Worm (Caenorhabditis elegans): ENCODE results near the gene F35B12.9.
A peak's percentile ranks its signal among the peaks of the same experiment; 100 is the strongest.

Gene F35B12.9

DNA sequence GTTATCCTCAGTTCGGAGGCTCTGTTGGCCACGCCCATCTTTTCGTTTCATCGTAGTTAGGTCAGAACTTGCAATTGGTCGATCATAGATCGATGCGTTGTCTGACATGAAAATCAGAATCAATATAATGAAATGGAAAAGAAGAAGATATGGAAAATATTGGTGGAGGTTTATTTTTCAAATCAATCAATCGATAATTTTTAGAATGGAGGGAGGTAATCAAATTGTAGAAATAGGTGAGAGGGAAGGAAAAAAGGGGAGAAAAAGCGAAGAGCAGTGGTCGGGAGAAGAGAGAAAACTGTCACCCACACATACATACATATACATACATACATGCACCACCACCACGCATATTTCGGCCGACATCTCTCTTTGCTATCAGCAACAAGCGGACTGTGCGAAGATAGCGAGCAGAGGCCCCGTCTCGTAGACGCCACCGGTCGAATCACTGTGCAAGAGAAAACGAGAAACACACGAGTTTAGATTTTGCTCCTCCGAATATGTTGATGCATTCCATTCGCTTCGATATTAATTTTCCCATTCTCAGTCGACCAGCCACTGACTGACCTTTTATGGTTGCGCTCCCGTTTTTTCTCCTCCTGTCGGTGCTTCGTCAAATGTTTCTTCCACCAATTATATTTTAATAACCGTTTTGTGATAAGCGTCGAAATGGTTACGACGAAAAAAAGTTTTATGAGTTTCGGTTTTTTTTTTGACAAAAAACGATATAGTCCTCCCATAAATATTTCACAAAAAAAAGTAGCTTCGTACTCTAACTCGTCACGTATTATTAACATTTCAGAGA lies 28.5 kb downstream of the F35B12.9 start, which contains the start of gene F35B12.10:
TSS of gene F35B12.10 (minus strand) at position 51 of the 805 bp plus-strand sequence.
- no peak for TF ChIP-seq aly-1 (tag; optimal IDR thresholded peaks at IDR 0.05)
- TF ChIP-seq ets-7 (tag; optimal IDR thresholded peaks at IDR 0.05) = no peak
- TF ChIP-seq tbx-11 (GFP tag; IDR thresholded peaks at IDR 0.05) = no peak
- TF ChIP-seq scrt-1 (GFP tag; IDR thresholded peaks at IDR 0.05) = no peak
- no peak for TF ChIP-seq F13C5.2 (tag; optimal IDR thresholded peaks at IDR 0.05)
- TF ChIP-seq B0310.2 (tag; optimal IDR thresholded peaks at IDR 0.05) = no peak
- no peak for TF ChIP-seq sea-1 (GFP tag; conservative IDR thresholded peaks at IDR 0.05)
- no peak for TF ChIP-seq ceh-13 (GFP tag; optimal IDR thresholded peaks at IDR 0.05)
- no peak for TF ChIP-seq hnd-1 (tag; optimal IDR thresholded peaks at IDR 0.05)
- no peak for TF ChIP-seq pes-1 (GFP tag; IDR thresholded peaks at IDR 0.05)
- TF ChIP-seq hmg-4 (GFP tag; optimal IDR thresholded peaks at IDR 0.05) = no peak
- no peak for TF ChIP-seq tra-4 (tag; optimal IDR thresholded peaks at IDR 0.05)
- no peak for TF ChIP-seq hmbx-1 (tag; optimal IDR thresholded peaks at IDR 0.05)
- no peak for TF ChIP-seq ama-1 (optimal IDR thresholded peaks at IDR 0.05)
- TF ChIP-seq ceh-36 (tag; optimal IDR thresholded peaks at IDR 0.05) = no peak

DNA sequence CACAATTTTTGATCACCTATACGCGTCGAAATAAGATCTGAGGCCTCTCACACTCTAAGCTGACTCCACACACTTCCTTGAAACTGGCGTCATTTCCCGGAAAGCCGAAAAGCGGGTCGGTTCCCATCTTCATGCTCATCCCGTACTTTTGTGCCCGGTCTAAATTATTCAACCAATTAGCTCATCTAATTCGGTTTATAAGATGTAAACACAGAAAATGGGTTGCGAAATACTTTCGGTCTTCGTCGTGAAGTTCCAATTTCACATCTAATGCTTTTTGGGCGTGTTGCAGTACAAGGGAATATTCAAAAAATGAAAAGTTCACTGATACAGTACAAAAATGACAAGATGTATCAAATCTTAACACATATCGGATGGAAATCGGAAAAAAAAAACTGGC lies 30.2 kb downstream of the F35B12.9 start:
- TF ChIP-seq hnd-1 (tag; optimal IDR thresholded peaks at IDR 0.05) = no peak
- TF ChIP-seq F13C5.2 (tag; optimal IDR thresholded peaks at IDR 0.05) = no peak
- TF ChIP-seq tbx-37 (GFP tag; conservative IDR thresholded peaks at IDR 0.05) = no peak
- TF ChIP-seq sea-1 (GFP tag; conservative IDR thresholded peaks at IDR 0.05) = no peak
- no peak for TF ChIP-seq scrt-1 (GFP tag; IDR thresholded peaks at IDR 0.05)
- no peak for TF ChIP-seq tra-4 (tag; optimal IDR thresholded peaks at IDR 0.05)
- TF ChIP-seq ceh-36 (tag; optimal IDR thresholded peaks at IDR 0.05) = no peak
- TF ChIP-seq flt-1 (GFP tag; IDR thresholded peaks at IDR 0.05) = no peak
- TF ChIP-seq pes-1 (GFP tag; IDR thresholded peaks at IDR 0.05) = no peak
- no peak for TF ChIP-seq ceh-13 (GFP tag; optimal IDR thresholded peaks at IDR 0.05)
- TF ChIP-seq ama-1 (optimal IDR thresholded peaks at IDR 0.05) = no peak
- no peak for TF ChIP-seq hmbx-1 (tag; optimal IDR thresholded peaks at IDR 0.05)
- no peak for TF ChIP-seq ets-7 (tag; optimal IDR thresholded peaks at IDR 0.05)
- TF ChIP-seq hmg-4 (GFP tag; optimal IDR thresholded peaks at IDR 0.05) = no peak
- TF ChIP-seq B0310.2 (tag; optimal IDR thresholded peaks at IDR 0.05) = no peak

DNA sequence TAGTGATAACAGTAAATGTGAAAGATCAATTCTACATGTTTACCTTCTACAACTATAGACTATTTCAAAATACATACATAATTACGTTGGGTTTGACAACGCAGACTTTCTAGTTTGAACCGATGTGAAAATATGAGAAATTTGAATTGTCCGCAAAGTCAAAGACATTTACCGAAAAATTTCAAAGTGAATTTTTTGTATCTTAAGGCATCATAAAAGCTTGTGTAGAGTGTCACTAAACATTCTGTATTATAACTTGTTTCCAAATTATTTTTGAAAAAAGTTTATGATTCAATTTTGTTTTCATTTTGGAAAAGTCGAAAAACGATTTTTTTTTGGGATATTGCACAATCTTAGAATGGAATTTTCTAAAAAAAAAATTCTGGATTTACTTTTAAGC lies 34.6 kb downstream of the F35B12.9 start:
- TF ChIP-seq ceh-36 (tag; optimal IDR thresholded peaks at IDR 0.05) = no peak

DNA sequence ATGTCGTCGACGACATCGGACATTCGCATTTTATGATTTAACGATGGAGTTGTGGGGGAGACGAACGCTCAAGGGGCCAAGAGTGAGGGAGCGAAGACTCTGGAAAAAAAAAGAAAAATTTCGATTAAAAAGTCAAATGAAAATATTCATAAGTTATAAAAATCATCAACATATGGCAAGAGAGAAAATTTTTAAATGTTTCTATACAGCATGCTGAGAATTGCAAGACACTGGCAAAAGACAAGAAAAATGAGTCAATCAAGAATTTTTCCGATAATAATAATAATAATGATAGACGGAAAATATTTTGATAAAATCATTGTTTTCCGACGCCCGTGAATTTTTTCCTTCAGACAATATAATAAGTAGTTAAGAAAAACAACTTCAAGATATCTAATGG lies 36.2 kb downstream of the F35B12.9 start, which contains the start of gene sipa-1:
TSS of gene sipa-1 (minus strand) at position 101 of the 400 bp plus-strand sequence.
- TF ChIP-seq scrt-1 (GFP tag; IDR thresholded peaks at IDR 0.05) (no peak), aly-1 (tag; optimal IDR thresholded peaks at IDR 0.05) (no peak), hmbx-1 (tag; optimal IDR thresholded peaks at IDR 0.05) (no peak), ceh-36 (tag; optimal IDR thresholded peaks at IDR 0.05) (no peak), pes-1 (GFP tag; IDR thresholded peaks at IDR 0.05) (no peak), ama-1 (optimal IDR thresholded peaks at IDR 0.05) (no peak), tbx-11 (GFP tag; IDR thresholded peaks at IDR 0.05) (no peak), hnd-1 (tag; optimal IDR thresholded peaks at IDR 0.05) (no peak), hmg-4 (GFP tag; optimal IDR thresholded peaks at IDR 0.05) (no peak), tbx-37 (GFP tag; conservative IDR thresholded peaks at IDR 0.05) (no peak), F13C5.2 (tag; optimal IDR thresholded peaks at IDR 0.05) (no peak), ets-7 (tag; optimal IDR thresholded peaks at IDR 0.05) (no peak), tra-4 (tag; optimal IDR thresholded peaks at IDR 0.05) (no peak), sea-1 (GFP tag; conservative IDR thresholded peaks at IDR 0.05) (no peak), flt-1 (GFP tag; IDR thresholded peaks at IDR 0.05) (no peak), ceh-13 (GFP tag; optimal IDR thresholded peaks at IDR 0.05) (no peak)

DNA sequence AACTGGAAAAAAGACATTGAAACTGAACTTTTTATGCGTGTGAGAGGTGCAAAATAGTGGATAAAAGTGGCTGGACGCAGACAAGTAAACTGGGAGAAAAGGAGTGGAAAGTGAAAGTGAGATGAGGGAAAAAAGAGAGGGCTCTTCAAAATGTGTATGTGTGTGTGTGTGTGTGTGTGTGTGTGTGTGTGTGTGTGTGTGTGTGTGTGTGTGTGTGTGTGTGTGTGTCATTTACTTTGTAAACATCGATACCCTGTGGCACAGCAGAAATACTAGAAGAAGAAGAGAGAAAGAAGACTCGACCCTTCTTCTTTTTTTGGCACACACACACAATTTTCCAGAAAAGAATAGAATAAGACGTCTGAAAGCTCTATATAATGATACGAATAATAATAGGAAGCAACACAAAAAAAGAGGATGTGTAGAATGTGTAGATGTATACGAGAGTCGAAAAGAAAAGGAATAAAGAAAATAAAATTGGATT lies 37.7 kb downstream of the F35B12.9 start:
- TF ChIP-seq hmbx-1 (tag; optimal IDR thresholded peaks at IDR 0.05) (no peak), ceh-36 (tag; optimal IDR thresholded peaks at IDR 0.05) (peak; percentile 15), sea-1 (GFP tag; conservative IDR thresholded peaks at IDR 0.05) (no peak)

DNA sequence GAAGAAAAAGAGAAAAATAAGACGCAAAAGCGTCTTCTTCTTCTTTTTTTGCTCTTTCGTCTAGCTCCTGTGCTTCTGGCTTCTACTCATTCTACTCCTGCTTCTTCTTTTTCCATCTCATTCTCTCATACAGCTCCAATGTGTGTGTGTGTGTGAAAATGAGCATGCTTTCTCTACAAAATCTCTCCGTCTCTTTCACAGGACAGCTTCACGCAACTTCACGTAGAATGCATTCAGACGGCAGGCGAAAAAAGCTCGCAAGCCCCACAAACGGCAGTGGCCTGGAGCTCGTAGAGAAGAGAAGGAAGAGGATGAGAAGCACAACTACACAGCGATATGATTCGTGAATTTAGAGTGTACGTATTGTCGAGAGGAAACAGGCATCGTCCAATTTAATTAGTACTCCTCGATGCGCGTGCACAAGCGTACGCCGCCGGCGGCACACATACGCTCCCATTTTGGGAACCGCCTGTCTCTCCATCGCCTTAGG lies 40.4 kb downstream of the F35B12.9 start:
- TF ChIP-seq tbx-37 (GFP tag; conservative IDR thresholded peaks at IDR 0.05) (no peak), scrt-1 (GFP tag; IDR thresholded peaks at IDR 0.05) (no peak), aly-1 (tag; optimal IDR thresholded peaks at IDR 0.05) (no peak), flt-1 (GFP tag; IDR thresholded peaks at IDR 0.05) (no peak), ceh-13 (GFP tag; optimal IDR thresholded peaks at IDR 0.05) (no peak), ama-1 (optimal IDR thresholded peaks at IDR 0.05) (no peak), hmg-4 (GFP tag; optimal IDR thresholded peaks at IDR 0.05) (no peak), ets-7 (tag; optimal IDR thresholded peaks at IDR 0.05) (no peak), F13C5.2 (tag; optimal IDR thresholded peaks at IDR 0.05) (no peak), hnd-1 (tag; optimal IDR thresholded peaks at IDR 0.05) (no peak), ceh-36 (tag; optimal IDR thresholded peaks at IDR 0.05) (no peak), tbx-11 (GFP tag; IDR thresholded peaks at IDR 0.05) (no peak), B0310.2 (tag; optimal IDR thresholded peaks at IDR 0.05) (no peak), hmbx-1 (tag; optimal IDR thresholded peaks at IDR 0.05) (no peak), pes-1 (GFP tag; IDR thresholded peaks at IDR 0.05) (no peak), tra-4 (tag; optimal IDR thresholded peaks at IDR 0.05) (no peak), sea-1 (GFP tag; conservative IDR thresholded peaks at IDR 0.05) (no peak)

DNA sequence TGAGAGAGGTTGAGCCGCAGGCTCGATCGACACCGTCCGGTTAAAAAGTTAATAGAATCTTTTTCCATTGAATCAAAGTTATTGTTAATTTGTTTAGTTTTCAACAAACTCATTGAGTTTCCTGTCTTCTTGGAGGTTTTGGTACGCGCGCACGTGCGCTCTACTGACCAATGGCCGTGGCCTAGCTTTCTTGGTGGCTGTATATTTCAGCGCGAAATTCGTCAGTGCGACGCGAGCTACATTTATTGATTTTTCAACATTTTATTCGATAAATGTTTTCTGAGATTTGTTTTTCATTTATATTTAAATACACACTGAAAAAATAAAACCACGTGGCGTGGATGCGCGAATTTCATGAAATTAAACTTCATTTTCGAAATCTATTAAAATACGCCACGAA lies 43.2 kb downstream of the F35B12.9 start, which contains the start of gene bir-1:
TSS of gene bir-1 (plus strand) at position 312 of the 400 bp plus-strand sequence.
- no peak for TF ChIP-seq ama-1 (optimal IDR thresholded peaks at IDR 0.05)
- 0 out of 2 replicates have a peak, but pooled peaks have one; percentile 48 for TF ChIP-seq pes-1 (GFP tag; IDR thresholded peaks at IDR 0.05)
- no peak for TF ChIP-seq ceh-36 (tag; optimal IDR thresholded peaks at IDR 0.05)
- no peak for TF ChIP-seq ceh-13 (GFP tag; optimal IDR thresholded peaks at IDR 0.05)
- TF ChIP-seq tbx-37 (GFP tag; conservative IDR thresholded peaks at IDR 0.05) = peak; percentile 77
